Fruit fly (Drosophila melanogaster) whole organism, adult: Measurements from ENCODE around the gene Lsp1gamma.

ENCODE experiments used
- CG11617 ChIP-seq: fragments of 200-800 bp; sonication (Bioruptor generic); optimal IDR thresholded peaks from 2 replicates; lab custom pipeline; 2017; ENCODE audit warnings: mild to moderate bottlenecking, missing biosample characterization, missing genetic modification reagents, missing genetic modification characterization
- CG12768 ChIP-seq: fragments of 200-800 bp; sonication (Bioruptor generic); optimal IDR thresholded peaks from 2 replicates; lab custom pipeline; 2017; ENCODE audit warnings: missing biosample characterization, missing genetic modification characterization, mild to moderate bottlenecking, moderate library complexity, missing genetic modification reagents
- CG14711 ChIP-seq: fragments of 200-800 bp; sonication (Bioruptor generic); optimal IDR thresholded peaks from 2 replicates; lab custom pipeline; 2018; ENCODE audit warnings: missing biosample characterization, mild to moderate bottlenecking, missing genetic modification characterization, moderate library complexity
- CG1620 ChIP-seq: fragments of 200-800 bp; sonication (Bioruptor generic); optimal IDR thresholded peaks from 2 replicates; lab custom pipeline; 2016; ENCODE audit warnings: missing biosample characterization, missing genetic modification characterization
- CG33017 ChIP-seq: fragments of 200-800 bp; sonication (Bioruptor generic); optimal IDR thresholded peaks from 2 replicates; lab custom pipeline; 2018; ENCODE audit warnings: missing biosample characterization, mild to moderate bottlenecking, missing genetic modification characterization, moderate library complexity
- CG5204 ChIP-seq: fragments of 200-800 bp; sonication (Bioruptor generic); optimal IDR thresholded peaks from 2 replicates; lab custom pipeline; 2016; ENCODE audit warnings: missing biosample characterization, missing genetic modification characterization
- CG7045 ChIP-seq: fragments of 200-800 bp; sonication (Bioruptor generic); optimal IDR thresholded peaks from 2 replicates; lab custom pipeline; 2017; ENCODE audit warnings: missing biosample characterization, mild to moderate bottlenecking, missing genetic modification characterization
- CG7101 ChIP-seq: fragments of 200-800 bp; sonication (Bioruptor generic); optimal IDR thresholded peaks from 2 replicates; lab custom pipeline; 2018; ENCODE audit warnings: missing biosample characterization, mild to moderate bottlenecking, missing genetic modification characterization, moderate library complexity
- Clk ChIP-seq: fragments of 200-800 bp; sonication (Bioruptor generic); optimal IDR thresholded peaks from 2 replicates; lab custom pipeline; 2017; ENCODE audit warnings: missing biosample characterization, missing genetic modification characterization
- Hr96 ChIP-seq: fragments of 200-800 bp; sonication (Bioruptor generic); optimal IDR thresholded peaks from 2 replicates; lab custom pipeline; 2016; ENCODE audit warnings: missing biosample characterization, missing genetic modification characterization
- Mnt ChIP-seq: fragments of 200-800 bp; sonication (Bioruptor generic); optimal IDR thresholded peaks from 2 replicates; lab custom pipeline; 2016; ENCODE audit warnings: missing biosample characterization, mild to moderate bottlenecking, missing genetic modification characterization
- bab1 ChIP-seq: fragments of 200-800 bp; sonication (Bioruptor generic); optimal IDR thresholded peaks from 3 replicates; lab custom pipeline; 2019; ENCODE audit warnings: missing biosample characterization, mild to moderate bottlenecking, missing genetic modification characterization, moderate library complexity
- cic ChIP-seq: fragments of 200-800 bp; sonication (Bioruptor generic); optimal IDR thresholded peaks from 2 replicates; lab custom pipeline; 2017; ENCODE audit warnings: missing biosample characterization, mild to moderate bottlenecking, missing genetic modification characterization, moderate library complexity
- cnc ChIP-seq, 2 experiments: fragments of >200 bp; optimal IDR thresholded peaks; 2 replicates each; lab custom pipeline; 2017
- kay ChIP-seq: fragments of 200-800 bp; sonication (Bioruptor generic); peaks from one replicate; lab custom pipeline; 2016; ENCODE audit warnings: missing biosample characterization, missing genetic modification characterization, borderline replicate concordance
- ovo ChIP-seq: fragments of 200-800 bp; sonication (Bioruptor generic); optimal IDR thresholded peaks from 2 replicates; lab custom pipeline; 2016; ENCODE audit warnings: missing biosample characterization, missing genetic modification characterization
- pad ChIP-seq: fragments of 200-800 bp; sonication (Bioruptor generic); optimal IDR thresholded peaks from 3 replicates; lab custom pipeline; 2017; ENCODE audit warnings: missing biosample characterization, missing genetic modification characterization, mild to moderate bottlenecking, moderate library complexity, missing genetic modification reagents
- tj ChIP-seq: fragments of 200-800 bp; sonication (Bioruptor generic); optimal IDR thresholded peaks from 3 replicates; lab custom pipeline; 2017; ENCODE audit warnings: missing biosample characterization, mild to moderate bottlenecking, missing genetic modification characterization, moderate library complexity
- toe ChIP-seq: fragments of 200-800 bp; sonication (Bioruptor generic); optimal IDR thresholded peaks from 2 replicates; lab custom pipeline; 2016; ENCODE audit warnings: missing biosample characterization, missing genetic modification characterization

Gene Lsp1gamma

DNA sequence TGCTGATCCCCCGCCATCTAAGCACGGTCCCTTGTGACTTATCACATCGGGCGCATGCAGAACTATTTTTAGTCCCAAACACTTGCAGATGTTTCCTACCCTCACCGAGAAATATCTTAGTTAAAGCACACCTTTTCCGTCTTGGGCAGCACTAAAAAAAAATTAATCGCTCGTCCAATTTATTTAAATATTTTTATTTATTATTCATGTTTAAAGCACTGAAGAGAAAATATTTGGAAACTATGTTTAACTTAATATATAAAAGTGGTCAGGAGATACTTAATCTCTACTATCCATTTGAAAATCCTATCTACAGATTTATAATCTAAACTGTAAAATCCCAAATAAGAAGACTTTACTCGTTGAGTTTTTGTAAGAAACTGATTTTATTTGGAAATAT is 43.7 kb downstream of the Lsp1gamma start:
- TF ChIP-seq CG7045 (GFP tag; lab: Kevin White, UChicago) (no peak), pad (GFP tag; lab: Kevin White, UChicago) (no peak), toe (GFP tag; lab: Kevin White, UChicago) (no peak), CG12768 (GFP tag; lab: Kevin White, UChicago) (no peak), CG7101 (tag; lab: Kevin White, UChicago) (no peak), CG5204 (GFP tag; lab: Kevin White, UChicago) (no peak), CG11617 (GFP tag; lab: Kevin White, UChicago) (no peak), CG33017 (tag; lab: Kevin White, UChicago) (no peak), Hr96 (GFP tag; lab: Kevin White, UChicago) (no peak), ovo (GFP tag; lab: Kevin White, UChicago) (no peak), Mnt (GFP tag; lab: Kevin White, UChicago) (no peak), cic (GFP tag; lab: Kevin White, UChicago) (no peak), CG14711 (tag; lab: Kevin White, UChicago) (no peak), Clk (GFP tag; lab: Kevin White, UChicago) (no peak), tj (no peak), kay (no peak), bab1 (GFP tag; lab: Kevin White, UChicago) (no peak), cnc (optimal IDR thresholded peaks at IDR 0.05; lab: Kevin White, UChicago) (no peak), CG1620 (GFP tag; lab: Kevin White, UChicago) (no peak)
